Worm (Caenorhabditis elegans): Measurements from ENCODE around the gene C01G6.3.

DNA sequence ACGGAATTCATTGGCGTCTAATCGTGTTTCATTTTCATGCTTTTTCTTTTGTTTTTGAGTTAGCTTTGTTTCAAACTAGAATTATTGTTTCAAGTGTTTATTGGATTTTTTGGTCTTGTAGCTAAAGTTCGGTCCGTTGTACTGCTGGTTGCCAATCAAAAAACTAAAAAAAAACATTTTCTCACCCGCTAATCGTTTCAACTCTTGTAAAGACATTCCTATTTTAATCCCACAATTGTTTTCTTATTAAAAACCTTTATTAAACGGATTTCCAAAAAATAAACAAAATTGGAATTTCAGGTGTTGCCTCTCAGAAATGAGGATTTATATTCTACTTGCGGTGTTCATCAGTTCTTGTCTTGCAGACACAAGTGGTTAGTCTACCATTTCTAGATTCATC lies 36.8 kb upstream of the C01G6.3 start, which contains the start of gene T26C5.2:
- TF ChIP-seq tab-1 (GFP tag; IDR thresholded peaks at IDR 0.05) (no peak), med-1 (GFP tag; optimal IDR thresholded peaks at IDR 0.05; ENCODE audit: insufficient read depth) (no peak), ztf-29 (GFP tag; IDR thresholded peaks at IDR 0.05) (no peak), klf-2 (GFP tag; conservative IDR thresholded peaks at IDR 0.05) (no peak)
